Fruit fly (Drosophila melanogaster): ENCODE measurements around the gene CG8360.

DNA sequence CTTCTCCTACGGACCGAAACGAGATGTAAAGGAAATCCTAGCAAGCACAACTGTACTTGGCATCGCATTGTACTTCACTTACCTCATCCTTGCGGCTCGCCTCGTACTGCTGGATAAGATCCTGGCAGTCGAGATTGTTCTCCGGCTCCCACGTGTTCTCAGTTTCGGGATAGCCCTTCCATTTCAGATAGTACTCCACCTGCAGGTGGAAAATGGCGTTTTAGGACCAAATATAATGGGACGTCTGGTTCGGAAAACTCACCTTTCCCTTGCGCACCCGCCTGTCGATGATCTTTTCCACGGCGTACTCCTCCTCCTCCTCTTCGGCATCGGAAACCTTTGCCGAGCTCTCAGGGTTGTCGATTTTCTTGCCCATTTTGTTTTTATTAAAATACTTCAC is 2.3 kb upstream of the CG8360 start:
- no peak for TF ChIP-seq Hnf4 (GFP tag; optimal IDR thresholded peaks at IDR 0.05)
- TF ChIP-seq Hr83 (GFP tag; optimal IDR thresholded peaks at IDR 0.05; ENCODE audit: poor library complexity, severe bottlenecking): no peak
- no peak for TF ChIP-seq psq (GFP tag; optimal IDR thresholded peaks at IDR 0.05)
- TF ChIP-seq Myc (optimal IDR thresholded peaks at IDR 0.05): no peak
- TF ChIP-seq pan (optimal IDR thresholded peaks at IDR 0.05): no peak
- TF ChIP-seq rgr (GFP tag; optimal IDR thresholded peaks at IDR 0.05): no peak
- TF ChIP-seq dmrt93B (GFP tag; optimal IDR thresholded peaks at IDR 0.05): no peak
- no peak for TF ChIP-seq ey (GFP tag; optimal IDR thresholded peaks at IDR 0.05)
- TF ChIP-seq fru (GFP tag; optimal IDR thresholded peaks at IDR 0.05): no peak
- no peak for TF ChIP-seq Abd-B (GFP tag; optimal IDR thresholded peaks at IDR 0.05)
- no peak for TF ChIP-seq N (GFP tag; optimal IDR thresholded peaks at IDR 0.05)
- TF ChIP-seq Dif (GFP tag; optimal IDR thresholded peaks at IDR 0.05; ENCODE audit: partially characterized antibody): no peak
- no peak for TF ChIP-seq OdsH (GFP tag; optimal IDR thresholded peaks at IDR 0.05)

All from whole organism, wandering third instar larva.